Worm (Caenorhabditis elegans): ENCODE measurements around the gene tni-4.

Gene tni-4

DNA sequence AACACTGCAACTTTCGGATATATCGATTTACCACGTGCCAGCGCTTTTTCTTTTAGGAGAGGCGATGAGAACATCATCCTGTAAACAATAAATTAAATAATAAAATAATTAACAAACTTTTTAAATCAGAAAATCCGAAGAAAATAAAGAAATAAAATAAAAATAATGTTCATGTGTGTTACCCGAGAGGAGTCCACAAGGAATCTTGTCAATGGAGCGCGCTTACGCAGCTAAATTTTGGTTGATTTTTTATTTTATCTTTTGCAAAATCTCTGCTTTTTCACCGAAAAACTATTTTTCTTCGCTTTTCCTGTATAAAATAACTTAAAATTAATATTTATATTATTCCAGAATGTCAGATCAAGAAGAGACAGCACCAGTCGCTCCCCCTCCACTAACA is 44.2 kb upstream of the tni-4 start, which contains the start of the genes C24D10.6 and C24D10.4 (continued):
- TF ChIP-seq pqm-1 (tag; optimal IDR thresholded peaks at IDR 0.05): no peak
- no peak for TF ChIP-seq nhr-237 (tag; optimal IDR thresholded peaks at IDR 0.05)
- peak; percentile 49 for TF ChIP-seq tbx-2 (tag; optimal IDR thresholded peaks at IDR 0.05)
- TF ChIP-seq nhr-76 (tag; optimal IDR thresholded peaks at IDR 0.05): no peak
- TF ChIP-seq xbp-1 (tag; optimal IDR thresholded peaks at IDR 0.05): peak; percentile 63
- no peak for TF ChIP-seq ets-5 (GFP tag; IDR thresholded peaks at IDR 0.05)
- peak; percentile 60 for TF ChIP-seq swsn-7 (tag; optimal IDR thresholded peaks at IDR 0.05)
- TF ChIP-seq sup-37 (GFP tag; optimal IDR thresholded peaks at IDR 0.05): no peak
- peak; percentile 64 for TF ChIP-seq rnt-1 (tag; optimal IDR thresholded peaks at IDR 0.05)
- peak; percentile 39 for TF ChIP-seq C16A3.4 (tag; optimal IDR thresholded peaks at IDR 0.05)
- no peak for TF ChIP-seq jun-1 (tag; optimal IDR thresholded peaks at IDR 0.05)
- TF ChIP-seq nhr-85 (tag): peak; percentile 64
- peak; percentile 64 for TF ChIP-seq nhr-71 (tag; optimal IDR thresholded peaks at IDR 0.05)
- TF ChIP-seq nhr-20 (tag; optimal IDR thresholded peaks at IDR 0.05): peak; percentile 61
- TF ChIP-seq efl-3 (GFP tag; optimal IDR thresholded peaks at IDR 0.05): no peak
- peak; percentile 66 for TF ChIP-seq snu-23 (GFP tag; optimal IDR thresholded peaks at IDR 0.05)
- TF ChIP-seq unc-130 (tag; optimal IDR thresholded peaks at IDR 0.05): no peak
- TF ChIP-seq nhr-12 (tag; optimal IDR thresholded peaks at IDR 0.05): no peak
- TF ChIP-seq unc-98 (GFP tag; IDR thresholded peaks at IDR 0.05): no peak
- TF ChIP-seq elt-3 (tag; optimal IDR thresholded peaks at IDR 0.05): peak in 1 of 6 experiments; percentile 35
- no peak for TF ChIP-seq sptf-1 (tag; optimal IDR thresholded peaks at IDR 0.05)
- no peak for TF ChIP-seq ceh-63 (GFP tag; optimal IDR thresholded peaks at IDR 0.05)
- peak; percentile 27 to 60 (median 39) for TF ChIP-seq ceh-82 (tag; optimal IDR thresholded peaks at IDR 0.05)
- TF ChIP-seq unc-86 (tag; optimal IDR thresholded peaks at IDR 0.05): peak; percentile 8
- no peak for TF ChIP-seq nhr-84 (tag; optimal IDR thresholded peaks at IDR 0.05)
- peak; percentile 9 for TF ChIP-seq ceh-8 (GFP tag; optimal IDR thresholded peaks at IDR 0.05)
- no peak for TF ChIP-seq ces-1 (GFP tag; optimal IDR thresholded peaks at IDR 0.05)
- TF ChIP-seq grh-1 (GFP tag; IDR thresholded peaks at IDR 0.05): no peak
- TF ChIP-seq C04F5.9 (tag; optimal IDR thresholded peaks at IDR 0.05): peak; percentile 15
- no peak for TF ChIP-seq ztf-4 (tag; optimal IDR thresholded peaks at IDR 0.05)
- peak; percentile 33 for TF ChIP-seq nhr-19 (GFP tag; conservative IDR thresholded peaks at IDR 0.05)
- TF ChIP-seq pag-3 (tag; optimal IDR thresholded peaks at IDR 0.05; ENCODE audit: borderline replicate concordance, insufficient read depth): no peak
- TF ChIP-seq snpc-4 (tag; optimal IDR thresholded peaks at IDR 0.05): peak; percentile 17
- peak; percentile 44 for TF ChIP-seq lir-3 (tag; optimal IDR thresholded peaks at IDR 0.05; ENCODE audit: poor library complexity)
- TF ChIP-seq hlh-17 (GFP tag; optimal IDR thresholded peaks at IDR 0.05; ENCODE audit: borderline replicate concordance): no peak
- peak; percentile 76 for TF ChIP-seq lin-14 (GFP tag; optimal IDR thresholded peaks at IDR 0.05)
- no peak for TF ChIP-seq ztf-11 (tag; optimal IDR thresholded peaks at IDR 0.05)
- TF ChIP-seq ceh-90 (tag; optimal IDR thresholded peaks at IDR 0.05): no peak
- no peak for TF ChIP-seq C34B4.2 (tag; optimal IDR thresholded peaks at IDR 0.05)
- TF ChIP-seq tlp-1 (tag; optimal IDR thresholded peaks at IDR 0.05): no peak
- no peak for TF ChIP-seq pax-3 (tag; optimal IDR thresholded peaks at IDR 0.05)
- TF ChIP-seq mdl-1 (tag; optimal IDR thresholded peaks at IDR 0.05): peak in 1 of 2 experiments; percentile 29
- no peak for TF ChIP-seq mef-2 (tag; optimal IDR thresholded peaks at IDR 0.05)
- TF ChIP-seq irx-1 (tag; optimal IDR thresholded peaks at IDR 0.05): peak; percentile 63
- TF ChIP-seq vab-15 (tag; optimal IDR thresholded peaks at IDR 0.05): no peak
- TF ChIP-seq fkh-10 (GFP tag; optimal IDR thresholded peaks at IDR 0.05): no peak
- TF ChIP-seq aha-1 (tag; optimal IDR thresholded peaks at IDR 0.05): no peak
- no peak for TF ChIP-seq elt-2 (tag; optimal IDR thresholded peaks at IDR 0.05)
- peak; percentile 53 to 70 for TF ChIP-seq efl-1 (optimal IDR thresholded peaks at IDR 0.05)
- TF ChIP-seq efl-1 (GFP tag; optimal IDR thresholded peaks at IDR 0.05 in 1 of 2): peak; percentile 66 to 95
